Fruit fly (Drosophila melanogaster) whole organism, embryonic: ENCODE measurements around the gene Fdh.

ENCODE experiments used
- Awh ChIP-seq: fragments of 200-800 bp; sonication (Bioruptor generic); IDR thresholded peaks from 2 replicates; pipeline ENCODE4, ENCODE4 v1.3.6; 2022; ENCODE audit warnings: missing biosample characterization, missing genetic modification characterization
- Bgb ChIP-seq: fragments of 200-800 bp; sonication (Bioruptor generic); IDR thresholded peaks from 2 replicates; pipeline ENCODE4 v1.3.6; 2022; ENCODE audit warnings: missing biosample characterization, missing genetic modification characterization; ENCODE audit not compliant: partially characterized antibody
- CG10267 ChIP-seq: fragments of 200-800 bp; sonication (Bioruptor generic); optimal IDR thresholded peaks from 2 replicates; lab custom pipeline; 2018; ENCODE audit warnings: missing biosample characterization, mild to moderate bottlenecking, missing genetic modification characterization, moderate library complexity
- CG10959 ChIP-seq: fragments of 200-800 bp; sonication (Bioruptor generic); IDR thresholded peaks from 2 replicates; pipeline ENCODE4 v1.3.6; 2022; ENCODE audit warnings: missing biosample characterization, missing genetic modification characterization
- CG11093 ChIP-seq: fragments of 200-800 bp; sonication (Bioruptor generic); IDR thresholded peaks from 3 replicates; pipeline ENCODE4 v1.3.6; 2022; ENCODE audit warnings: missing biosample characterization, missing genetic modification characterization
- CG15073 ChIP-seq: fragments of 200-800 bp; sonication (Bioruptor generic); optimal IDR thresholded peaks from 2 replicates; lab custom pipeline; 2016; ENCODE audit warnings: missing biosample characterization, missing genetic modification characterization
- CG1647 ChIP-seq: fragments of 200-800 bp; sonication (Bioruptor generic); optimal IDR thresholded peaks from 3 replicates; lab custom pipeline; 2016; ENCODE audit warnings: missing biosample characterization, missing genetic modification characterization
- CG17359 ChIP-seq: fragments of 200-800 bp; sonication (Bioruptor generic); optimal IDR thresholded peaks from 3 replicates; lab custom pipeline; 2018; ENCODE audit warnings: missing biosample characterization, mild to moderate bottlenecking, missing genetic modification characterization, moderate library complexity
- CG17568 ChIP-seq: fragments of 200-800 bp; sonication (Bioruptor generic); optimal IDR thresholded peaks from 2 replicates; lab custom pipeline; 2018; ENCODE audit warnings: missing biosample characterization, mild to moderate bottlenecking, missing genetic modification characterization, moderate library complexity
- CG18599 ChIP-seq: fragments of 200-800 bp; sonication (Bioruptor generic); optimal IDR thresholded peaks from 3 replicates; lab custom pipeline; 2017; ENCODE audit warnings: missing biosample characterization, missing genetic modification characterization, mild to moderate bottlenecking, moderate library complexity, missing genetic modification reagents
- CG2889 ChIP-seq: fragments of 200-800 bp; sonication (Bioruptor generic); IDR thresholded peaks from 3 replicates; pipeline ENCODE4 v1.3.6; 2022; ENCODE audit warnings: missing biosample characterization, missing genetic modification characterization
- CG31224 ChIP-seq: fragments of 200-800 bp; sonication (Bioruptor generic); IDR thresholded peaks from 2 replicates; pipeline ENCODE4 v1.3.6; 2022; ENCODE audit warnings: missing biosample characterization, missing genetic modification characterization
- CG31388 ChIP-seq: fragments of 200-800 bp; sonication (Bioruptor generic); optimal IDR thresholded peaks from 2 replicates; lab custom pipeline; 2016; ENCODE audit warnings: missing biosample characterization, missing genetic modification characterization
- CG3407 ChIP-seq: fragments of 200-800 bp; sonication (Bioruptor generic); optimal IDR thresholded peaks from 2 replicates; lab custom pipeline; 2018; ENCODE audit warnings: missing biosample characterization, mild to moderate bottlenecking, missing genetic modification characterization
- CG4730 ChIP-seq: fragments of 200-800 bp; sonication (Bioruptor generic); IDR thresholded peaks from 2 replicates; pipeline ENCODE4 v1.3.6; 2022; ENCODE audit warnings: missing biosample characterization, missing genetic modification characterization
- CG5180 ChIP-seq: fragments of 200-800 bp; sonication (Bioruptor generic); optimal IDR thresholded peaks from 3 replicates; lab custom pipeline; 2017; ENCODE audit warnings: missing biosample characterization, missing genetic modification characterization, mild to moderate bottlenecking, moderate library complexity, missing genetic modification reagents
- CG6765 ChIP-seq: fragments of 200-800 bp; sonication (Bioruptor generic); optimal IDR thresholded peaks from 3 replicates; lab custom pipeline; 2017; ENCODE audit warnings: missing biosample characterization, mild to moderate bottlenecking, missing genetic modification characterization
- Camta ChIP-seq: fragments of 200-800 bp; sonication (Bioruptor generic); optimal IDR thresholded peaks from 2 replicates; lab custom pipeline; 2016; ENCODE audit warnings: missing biosample characterization, missing genetic modification characterization
- D19B ChIP-seq: fragments of 200-800 bp; sonication (Bioruptor generic); optimal IDR thresholded peaks from 2 replicates; lab custom pipeline; 2017; ENCODE audit warnings: missing biosample characterization, mild to moderate bottlenecking, missing genetic modification characterization
- E2f2 ChIP-seq: fragments of 200-800 bp; sonication (Bioruptor generic); IDR thresholded peaks from 2 replicates; pipeline ENCODE4 v1.3.6; 2022; ENCODE audit warnings: missing biosample characterization, missing genetic modification characterization
- ERR ChIP-seq: fragments of 200-800 bp; sonication (Bioruptor generic); optimal IDR thresholded peaks from 2 replicates; lab custom pipeline; 2016; ENCODE audit warnings: missing biosample characterization, missing genetic modification characterization
- HmgD ChIP-seq: fragments of 200-800 bp; sonication (Bioruptor generic); optimal IDR thresholded peaks from 3 replicates; lab custom pipeline; 2016; ENCODE audit warnings: missing biosample characterization, missing genetic modification characterization
- Hmx ChIP-seq: fragments of 200-800 bp; sonication (Bioruptor generic); optimal IDR thresholded peaks from 2 replicates; lab custom pipeline; 2016; ENCODE audit warnings: missing biosample characterization, missing genetic modification characterization
- Med ChIP-seq: fragments of 200-800 bp; sonication (Bioruptor generic); peaks from one replicate; lab custom pipeline; 2016; ENCODE audit warnings: missing biosample characterization, missing genetic modification characterization, mild to moderate bottlenecking, inconsistent platforms, moderate library complexity
- Optix ChIP-seq: fragments of 200-800 bp; sonication (Bioruptor generic); IDR thresholded peaks from 3 replicates; pipeline ENCODE4 v1.3.6; 2022; ENCODE audit warnings: missing biosample characterization, missing genetic modification characterization
- PHDP ChIP-seq: fragments of 200-800 bp; sonication (Bioruptor generic); optimal IDR thresholded peaks from 3 replicates; lab custom pipeline; 2018; ENCODE audit warnings: missing biosample characterization, mild to moderate bottlenecking, missing genetic modification characterization, moderate library complexity
- Ptx1 ChIP-seq: fragments of 200-800 bp; sonication (Bioruptor generic); IDR thresholded peaks from 2 replicates; pipeline ENCODE4 v1.3.6; 2022; ENCODE audit warnings: missing biosample characterization, missing genetic modification characterization
- Side ChIP-seq: fragments of 200-800 bp; sonication (Bioruptor generic); optimal IDR thresholded peaks from 2 replicates; lab custom pipeline; 2016; ENCODE audit warnings: missing biosample characterization, missing genetic modification characterization
- YL-1 ChIP-seq: fragments of 200-800 bp; sonication (Bioruptor generic); optimal IDR thresholded peaks from 3 replicates; lab custom pipeline; 2017; ENCODE audit warnings: missing biosample characterization, mild to moderate bottlenecking, missing genetic modification characterization
- ato ChIP-seq: fragments of 200-800 bp; sonication (Bioruptor generic); IDR thresholded peaks from 2 replicates; pipeline ENCODE4 v1.3.6; 2022; ENCODE audit warnings: missing biosample characterization, missing genetic modification characterization; ENCODE audit not compliant: partially characterized antibody
- bsh ChIP-seq, 2 experiments: fragments of 200-800 bp; sonication (Bioruptor generic); optimal IDR thresholded peaks; 2 replicates each; lab custom pipeline; 2017 to 2018; ENCODE audit warnings: mild to moderate bottlenecking in 2 of 2, missing biosample characterization in 2 of 2, missing genetic modification characterization in 2 of 2, moderate library complexity in 1 of 2
- cg ChIP-seq: fragments of 200-800 bp; sonication (Bioruptor generic); optimal IDR thresholded peaks from 3 replicates; lab custom pipeline; 2019; ENCODE audit warnings: missing biosample characterization, mild to moderate bottlenecking, missing genetic modification characterization, moderate library complexity
- chinmo ChIP-seq: fragments of 200-800 bp; sonication (Bioruptor generic); IDR thresholded peaks from 4 replicates; pipeline ENCODE4 v1.3.6; 2022; ENCODE audit warnings: missing biosample characterization, missing genetic modification characterization; ENCODE audit not compliant: partially characterized antibody
- ci ChIP-seq: fragments of 200-800 bp; sonication (Bioruptor generic); IDR thresholded peaks from 3 replicates; pipeline ENCODE4 v1.3.6; 2022; ENCODE audit warnings: missing biosample characterization, missing genetic modification characterization
- crol ChIP-seq: fragments of 200-800 bp; sonication (Bioruptor generic); IDR thresholded peaks from 2 replicates; pipeline ENCODE4 v1.3.6; 2022; ENCODE audit warnings: missing biosample characterization, missing genetic modification characterization
- dm ChIP-seq: fragments of 200-800 bp; sonication (Bioruptor generic); optimal IDR thresholded peaks from 3 replicates; lab custom pipeline; 2016; ENCODE audit warnings: missing biosample characterization, missing genetic modification characterization
- ewg ChIP-seq: fragments of 200-800 bp; sonication (Bioruptor generic); optimal IDR thresholded peaks from 3 replicates; lab custom pipeline; 2017; ENCODE audit warnings: mild to moderate bottlenecking, missing biosample characterization, missing genetic modification reagents, missing genetic modification characterization
- gfzf ChIP-seq: fragments of 200-800 bp; sonication (Bioruptor generic); optimal IDR thresholded peaks from 2 replicates; lab custom pipeline; 2016; ENCODE audit warnings: missing biosample characterization, mild to moderate bottlenecking, missing genetic modification characterization, moderate library complexity
- h ChIP-seq: fragments of >200 bp; optimal IDR thresholded peaks from 2 replicates; lab custom pipeline; 2017
- kah ChIP-seq: fragments of 200-800 bp; sonication (Bioruptor generic); optimal IDR thresholded peaks from 2 replicates; lab custom pipeline; 2018; ENCODE audit warnings: missing biosample characterization, mild to moderate bottlenecking, missing genetic modification characterization
- lilli ChIP-seq: fragments of 200-800 bp; sonication (Bioruptor generic); optimal IDR thresholded peaks from 3 replicates; lab custom pipeline; 2016; ENCODE audit warnings: missing biosample characterization, missing genetic modification characterization
- nom ChIP-seq: fragments of 200-800 bp; sonication (Bioruptor generic); optimal IDR thresholded peaks from 2 replicates; lab custom pipeline; 2017; ENCODE audit warnings: missing biosample characterization, missing genetic modification characterization, mild to moderate bottlenecking, moderate library complexity, missing genetic modification reagents
- otp ChIP-seq: fragments of 200-800 bp; sonication (Bioruptor generic); IDR thresholded peaks from 3 replicates; pipeline ENCODE4, ENCODE4 v1.3.6; 2022; ENCODE audit warnings: missing biosample characterization, missing genetic modification characterization
- row ChIP-seq: fragments of 200-800 bp; sonication (Bioruptor generic); IDR thresholded peaks from 3 replicates; pipeline ENCODE4 v1.3.6; 2022; ENCODE audit warnings: missing biosample characterization, missing genetic modification characterization
- sd ChIP-seq: fragments of 200-800 bp; sonication (Bioruptor generic); optimal IDR thresholded peaks from 3 replicates; lab custom pipeline; 2018; ENCODE audit warnings: missing biosample characterization, mild to moderate bottlenecking, missing genetic modification characterization, moderate library complexity
- seq ChIP-seq: fragments of 200-800 bp; sonication (Bioruptor generic); IDR thresholded peaks from 2 replicates; pipeline ENCODE4 v1.3.6; 2022; ENCODE audit warnings: missing biosample characterization, missing genetic modification characterization
- tna ChIP-seq: fragments of 200-800 bp; sonication (Bioruptor generic); IDR thresholded peaks from 2 replicates; pipeline ENCODE4 v1.3.6; 2022; ENCODE audit warnings: missing biosample characterization, missing genetic modification characterization; ENCODE audit not compliant: partially characterized antibody
- tx ChIP-seq: fragments of 200-800 bp; sonication (Bioruptor generic); optimal IDR thresholded peaks from 2 replicates; lab custom pipeline; 2016; ENCODE audit warnings: missing biosample characterization, missing genetic modification characterization
- usp ChIP-seq: fragments of >200 bp; optimal IDR thresholded peaks from 2 replicates; lab custom pipeline; 2017; ENCODE audit warnings: missing biosample characterization, missing genetic modification characterization
- vfl ChIP-seq: fragments of 200-800 bp; sonication (Bioruptor generic); optimal IDR thresholded peaks from 2 replicates; lab custom pipeline; 2016; ENCODE audit warnings: missing biosample characterization, missing genetic modification characterization
- vvl ChIP-seq: fragments of 200-800 bp; sonication (Bioruptor generic); IDR thresholded peaks from 2 replicates; pipeline ENCODE4 v1.3.6; 2022; ENCODE audit warnings: missing biosample characterization, missing genetic modification characterization

Gene Fdh

dm6 chr3R:10849515-10849973 is 22.6 kb downstream of the Fdh start, which contains the start of gene CG42394 (continued):
- TF ChIP-seq sd (tag; lab: Kevin White, UChicago) = peak; percentile 72
- TF ChIP-seq CG1647 (GFP tag; lab: Kevin White, UChicago) = peak; percentile 34
- peak; percentile 88 for TF ChIP-seq CG2889 (GFP tag; lab: Robert Waterston, UW)
- peak; percentile 93 for TF ChIP-seq otp (GFP tag; lab: Robert Waterston, UW)
- peak; percentile 78 for TF ChIP-seq nom (GFP tag; lab: Kevin White, UChicago)
- TF ChIP-seq Med (GFP tag; lab: Kevin White, UChicago) = peak; percentile 88
- TF ChIP-seq CG5180 (GFP tag; lab: Kevin White, UChicago) = peak; percentile 100
- TF ChIP-seq vfl = peak; percentile 71
- peak; percentile 85 for TF ChIP-seq CG4730 (GFP tag; lab: Robert Waterston, UW)
- TF ChIP-seq vvl (GFP tag; lab: Robert Waterston, UW) = peak; percentile 97
- TF ChIP-seq ci = peak; percentile 96
- no peak for TF ChIP-seq HmgD
- TF ChIP-seq ato (GFP tag; lab: Robert Waterston, UW) = no peak
- TF ChIP-seq cg (GFP tag; lab: Kevin White, UChicago) = no peak
- TF ChIP-seq gfzf (GFP tag; lab: Kevin White, UChicago) = no peak
- TF ChIP-seq Optix (GFP tag; lab: Robert Waterston, UW) = peak; percentile 83
- peak; percentile 79 for TF ChIP-seq E2f2
- peak; percentile 94 for TF ChIP-seq row (GFP tag; lab: Robert Waterston, UW)
- no peak for TF ChIP-seq Hmx (GFP tag; lab: Kevin White, UChicago)
- TF ChIP-seq Ptx1 = peak; percentile 94
- peak; percentile 88 for TF ChIP-seq CG31224 (GFP tag; lab: Robert Waterston, UW)
- peak; percentile 80 for TF ChIP-seq Camta (GFP tag; lab: Kevin White, UChicago)
- peak; percentile 67 for TF ChIP-seq ERR
- TF ChIP-seq crol = peak; percentile 40; the same call in 1 of the 2 replicates
- TF ChIP-seq Awh (GFP tag; lab: Robert Waterston, UW) = peak; percentile 91
- TF ChIP-seq CG10267 = peak; percentile 94
- peak; percentile 98 for TF ChIP-seq CG18599 (GFP tag; lab: Kevin White, UChicago)
- TF ChIP-seq CG15073 (GFP tag; lab: Kevin White, UChicago) = peak; percentile 53
- TF ChIP-seq tna = no peak
- peak; percentile 16 for TF ChIP-seq dm
- peak; percentile 91 for TF ChIP-seq CG3407 (GFP tag; lab: Kevin White, UChicago)
- TF ChIP-seq CG6765 (GFP tag; lab: Kevin White, UChicago) = peak; percentile 92
- TF ChIP-seq usp = no peak
- peak; percentile 89 for TF ChIP-seq kah (GFP tag; lab: Kevin White, UChicago)
- TF ChIP-seq Side (GFP tag; lab: Kevin White, UChicago) = peak; percentile 38
- peak; percentile 93 for TF ChIP-seq seq (GFP tag; lab: Robert Waterston, UW)
- no peak for TF ChIP-seq CG17568
- peak; percentile 89 for TF ChIP-seq lilli (GFP tag; lab: Kevin White, UChicago)
- TF ChIP-seq CG17359 (tag; lab: Kevin White, UChicago) = peak; percentile 96
- TF ChIP-seq h = no peak
- TF ChIP-seq ewg = peak; percentile 84
- peak; percentile 17 for TF ChIP-seq tx
- peak; percentile 95 for TF ChIP-seq PHDP (tag; lab: Kevin White, UChicago)
- TF ChIP-seq bsh (GFP tag; optimal IDR thresholded peaks at IDR 0.05; lab: Kevin White, UChicago) = peak; percentile 93 to 95
- TF ChIP-seq Bgb (GFP tag; lab: Robert Waterston, UW) = peak; percentile 30; the same call in 1 of the 2 replicates
- peak; percentile 91 for TF ChIP-seq D19B (GFP tag; lab: Kevin White, UChicago)
- peak; percentile 93 for TF ChIP-seq CG10959 (GFP tag; lab: Robert Waterston, UW)
- TF ChIP-seq chinmo (GFP tag; lab: Robert Waterston, UW) = peak; percentile 64; the same call in 2 of the 4 replicates
- TF ChIP-seq CG11093 (GFP tag; lab: Robert Waterston, UW) = peak; percentile 87
- peak; percentile 84 for TF ChIP-seq CG31388 (GFP tag; lab: Kevin White, UChicago)
- peak; percentile 80 for TF ChIP-seq YL-1 (GFP tag; lab: Kevin White, UChicago)
